Fruit fly (Drosophila melanogaster): ENCODE results near the gene CG5676.

- TF ChIP-seq Ets98B (GFP tag; IDR thresholded peaks at IDR 0.05): no peak
- TF ChIP-seq Snoo (tag; optimal IDR thresholded peaks at IDR 0.05): no peak
- no peak for TF ChIP-seq rn (GFP tag; IDR thresholded peaks at IDR 0.05)
- no peak for TF ChIP-seq CG12605 (GFP tag; IDR thresholded peaks at IDR 0.05)
- TF ChIP-seq CG4496 (GFP tag; IDR thresholded peaks at IDR 0.05): no peak
Measured at dm6 chr2L:10232152-10232816, 23.4 kb downstream of the CG5676 start, which contains the start of gene eEF1delta.

All from whole organism, pupa.